Fruit fly (Drosophila melanogaster) whole organism, prepupa: ENCODE results near the gene CG7227.

Source experiments
- Blimp-1 ChIP-seq: fragments of 200-800 bp; sonication (Bioruptor generic); optimal IDR thresholded peaks from 3 replicates; lab custom pipeline; 2017; ENCODE audit warnings: missing biosample characterization, missing genetic modification characterization, mild to moderate bottlenecking, moderate library complexity, missing genetic modification reagents
- CG10631 ChIP-seq: fragments of 200-800 bp; sonication (Bioruptor generic); optimal IDR thresholded peaks from 2 replicates; lab custom pipeline; 2016; ENCODE audit warnings: missing biosample characterization, missing genetic modification characterization
- CG10669 ChIP-seq: fragments of 200-800 bp; sonication (Bioruptor generic); optimal IDR thresholded peaks from 3 replicates; lab custom pipeline; 2018; ENCODE audit warnings: missing biosample characterization, mild to moderate bottlenecking, missing genetic modification characterization, moderate library complexity
- CG11294 ChIP-seq: fragments of 200-800 bp; sonication (Bioruptor generic); IDR thresholded peaks from 2 replicates; pipeline ENCODE4 v1.3.6; 2022; ENCODE audit warnings: missing biosample characterization, missing genetic modification characterization
- CG11762 ChIP-seq: fragments of 200-800 bp; sonication (Bioruptor generic); optimal IDR thresholded peaks from 3 replicates; lab custom pipeline; 2016; ENCODE audit warnings: missing biosample characterization, missing genetic modification characterization; ENCODE audit not compliant: insufficient read depth
- CG11902 ChIP-seq: fragments of 200-800 bp; sonication (Bioruptor generic); optimal IDR thresholded peaks from 3 replicates; lab custom pipeline; 2016; ENCODE audit warnings: missing biosample characterization, missing genetic modification characterization
- CG15336 ChIP-seq: fragments of 200-800 bp; sonication (Bioruptor generic); IDR thresholded peaks from 2 replicates; pipeline ENCODE4 v1.3.6; 2022; ENCODE audit warnings: missing biosample characterization, missing genetic modification characterization
- CG1621 ChIP-seq: fragments of 200-800 bp; sonication (Bioruptor generic); optimal IDR thresholded peaks from 3 replicates; lab custom pipeline; 2018; ENCODE audit warnings: missing biosample characterization, mild to moderate bottlenecking, missing genetic modification characterization
- CG16779 ChIP-seq: fragments of 200-800 bp; sonication (Bioruptor generic); optimal IDR thresholded peaks from 3 replicates; lab custom pipeline; 2017; ENCODE audit warnings: missing biosample characterization, mild to moderate bottlenecking, missing genetic modification characterization
- CG3032 ChIP-seq: fragments of 200-800 bp; optimal IDR thresholded peaks from 2 replicates; lab custom pipeline; 2019; ENCODE audit warnings: missing biosample characterization, mild to moderate bottlenecking, missing genetic modification characterization, moderate library complexity
- CG31627 ChIP-seq: fragments of 200-800 bp; sonication (Bioruptor generic); optimal IDR thresholded peaks from 3 replicates; lab custom pipeline; 2016; ENCODE audit warnings: missing biosample characterization, missing genetic modification characterization
- CG32006 ChIP-seq: fragments of 200-800 bp; sonication (Bioruptor generic); optimal IDR thresholded peaks from 3 replicates; lab custom pipeline; 2017; ENCODE audit warnings: missing biosample characterization, mild to moderate bottlenecking, missing genetic modification characterization
- CG34406 ChIP-seq: fragments of 200-800 bp; sonication (Bioruptor generic); optimal IDR thresholded peaks from 3 replicates; lab custom pipeline; 2016; ENCODE audit warnings: missing biosample characterization, missing genetic modification characterization
- CG6163 ChIP-seq: fragments of 200-800 bp; sonication (Bioruptor generic); IDR thresholded peaks from 3 replicates; pipeline ENCODE4 v1.3.6; 2022; ENCODE audit warnings: missing biosample characterization, missing genetic modification characterization
- CG6276 ChIP-seq: fragments of 200-800 bp; sonication (Bioruptor generic); optimal IDR thresholded peaks from 2 replicates; lab custom pipeline; 2017; ENCODE audit warnings: missing biosample characterization, mild to moderate bottlenecking, missing genetic modification characterization
- CG6808 ChIP-seq: fragments of 200-800 bp; sonication (Bioruptor generic); optimal IDR thresholded peaks from 3 replicates; lab custom pipeline; 2017; ENCODE audit warnings: missing biosample characterization, missing genetic modification characterization, mild to moderate bottlenecking, moderate library complexity, missing genetic modification reagents
- CG6854 ChIP-seq: fragments of 200-800 bp; sonication (Bioruptor generic); optimal IDR thresholded peaks from 2 replicates; lab custom pipeline; 2017; ENCODE audit warnings: missing biosample characterization, mild to moderate bottlenecking, missing genetic modification characterization
- CG7368 ChIP-seq: fragments of 200-800 bp; sonication (Bioruptor generic); optimal IDR thresholded peaks from 3 replicates; lab custom pipeline; 2016; ENCODE audit warnings: missing biosample characterization, missing genetic modification characterization
- CG8119 ChIP-seq: fragments of 200-800 bp; sonication (Bioruptor generic); IDR thresholded peaks from 3 replicates; pipeline ENCODE4 v1.3.6; 2022; ENCODE audit warnings: missing biosample characterization, missing genetic modification characterization
- CG8632 ChIP-seq: fragments of 200-800 bp; sonication (Bioruptor generic); optimal IDR thresholded peaks from 3 replicates; lab custom pipeline; 2016; ENCODE audit warnings: missing biosample characterization, missing genetic modification characterization
- CG9139 ChIP-seq: fragments of 200-800 bp; sonication (Bioruptor generic); optimal IDR thresholded peaks from 3 replicates; lab custom pipeline; 2017; ENCODE audit warnings: missing biosample characterization, mild to moderate bottlenecking, missing genetic modification characterization
- Eip78C ChIP-seq: fragments of 200-800 bp; sonication (Bioruptor generic); peaks from one replicate; lab custom pipeline; 2016; ENCODE audit warnings: missing biosample characterization, missing genetic modification characterization
- Ets21C ChIP-seq: fragments of 200-800 bp; sonication (Bioruptor generic); optimal IDR thresholded peaks from 3 replicates; lab custom pipeline; 2016; ENCODE audit warnings: missing biosample characterization, missing genetic modification characterization
- Ets96B ChIP-seq: fragments of 200-800 bp; optimal IDR thresholded peaks from 2 replicates; lab custom pipeline; 2019; ENCODE audit warnings: missing biosample characterization, mild to moderate bottlenecking, missing genetic modification characterization, moderate library complexity
- Hr38 ChIP-seq: sonication (Bioruptor generic); optimal IDR thresholded peaks from 2 replicates; lab custom pipeline; 2016; ENCODE audit warnings: missing biosample characterization, missing genetic modification characterization
- Hr39 ChIP-seq: fragments of 200-800 bp; sonication (Bioruptor generic); optimal IDR thresholded peaks from 2 replicates; lab custom pipeline; 2016; ENCODE audit warnings: missing biosample characterization, missing genetic modification characterization
- Hr4 ChIP-seq: fragments of 200-800 bp; sonication (Bioruptor generic); optimal IDR thresholded peaks from 3 replicates; lab custom pipeline; 2016; ENCODE audit warnings: missing biosample characterization, missing genetic modification characterization
- Lpt ChIP-seq: fragments of 200-800 bp; sonication (Bioruptor generic); optimal IDR thresholded peaks from 3 replicates; lab custom pipeline; 2016; ENCODE audit warnings: missing biosample characterization, missing genetic modification characterization
- Smox ChIP-seq: fragments of 200-800 bp; sonication (Bioruptor generic); optimal IDR thresholded peaks from 3 replicates; lab custom pipeline; 2016; ENCODE audit warnings: missing biosample characterization, missing genetic modification characterization
- Sox14 ChIP-seq: fragments of 200-800 bp; sonication (Bioruptor generic); optimal IDR thresholded peaks from 3 replicates; lab custom pipeline; 2016; ENCODE audit warnings: missing biosample characterization, missing genetic modification characterization
- achi ChIP-seq: fragments of 200-800 bp; sonication (Bioruptor generic); optimal IDR thresholded peaks from 3 replicates; lab custom pipeline; 2016; ENCODE audit warnings: missing biosample characterization, missing genetic modification characterization
- acj6 ChIP-seq: fragments of 200-800 bp; sonication (Bioruptor generic); optimal IDR thresholded peaks from 3 replicates; lab custom pipeline; 2016; ENCODE audit warnings: missing biosample characterization, missing genetic modification characterization
- cyc ChIP-seq: fragments of 200-800 bp; sonication (Bioruptor generic); optimal IDR thresholded peaks from 3 replicates; lab custom pipeline; 2016; ENCODE audit warnings: missing biosample characterization, missing genetic modification characterization
- dac ChIP-seq: fragments of 200-800 bp; sonication (Bioruptor generic); optimal IDR thresholded peaks from 2 replicates; lab custom pipeline; 2017; ENCODE audit warnings: missing biosample characterization, mild to moderate bottlenecking, missing genetic modification characterization
- dsx ChIP-seq: fragments of 200-800 bp; optimal IDR thresholded peaks from 3 replicates; lab custom pipeline; 2019; ENCODE audit warnings: missing biosample characterization, mild to moderate bottlenecking, missing genetic modification characterization, moderate library complexity; ENCODE audit not compliant: poor library complexity, severe bottlenecking
- eg ChIP-seq: fragments of 200-800 bp; sonication (Bioruptor generic); IDR thresholded peaks from 3 replicates; pipeline ENCODE4 v1.3.6; 2022; ENCODE audit warnings: missing biosample characterization, missing genetic modification characterization
- esn ChIP-seq: fragments of 200-800 bp; sonication (Bioruptor generic); optimal IDR thresholded peaks from 2 replicates; lab custom pipeline; 2016; ENCODE audit warnings: missing biosample characterization, mild to moderate bottlenecking, missing genetic modification characterization, moderate library complexity
- fd59A ChIP-seq: fragments of 200-800 bp; sonication (Bioruptor generic); optimal IDR thresholded peaks from 2 replicates; lab custom pipeline; 2017; ENCODE audit warnings: missing biosample characterization, mild to moderate bottlenecking, missing genetic modification characterization, missing genetic modification reagents
- fd85E ChIP-seq: fragments of 200-800 bp; sonication (Bioruptor generic); optimal IDR thresholded peaks from 3 replicates; lab custom pipeline; 2016; ENCODE audit warnings: missing biosample characterization, missing genetic modification characterization
- fkh ChIP-seq: fragments of 200-800 bp; sonication (Bioruptor generic); optimal IDR thresholded peaks from 3 replicates; lab custom pipeline; 2017; ENCODE audit warnings: missing biosample characterization, mild to moderate bottlenecking, missing genetic modification characterization, moderate library complexity
- lz ChIP-seq: fragments of 200-800 bp; sonication (Bioruptor generic); optimal IDR thresholded peaks from 3 replicates; lab custom pipeline; 2016; ENCODE audit warnings: missing biosample characterization, missing genetic modification characterization
- net ChIP-seq: fragments of 200-800 bp; sonication (Bioruptor generic); optimal IDR thresholded peaks from 3 replicates; lab custom pipeline; 2016; ENCODE audit warnings: missing biosample characterization, missing genetic modification characterization
- salr ChIP-seq, 2 experiments: fragments of 200-800 bp; sonication (Bioruptor generic); optimal IDR thresholded peaks; 3 replicates each; lab custom pipeline; 2016 to 2018; ENCODE audit warnings: missing biosample characterization in 2 of 2, missing genetic modification characterization in 2 of 2, mild to moderate bottlenecking in 1 of 2
- spab ChIP-seq: fragments of 200-800 bp; sonication (Bioruptor generic); optimal IDR thresholded peaks from 2 replicates; lab custom pipeline; 2017; ENCODE audit warnings: missing biosample characterization, mild to moderate bottlenecking, missing genetic modification characterization, missing genetic modification reagents
- ss ChIP-seq, 2 experiments: fragments of 200-800 bp; sonication (Bioruptor generic); optimal IDR thresholded peaks; 2 replicates in 1 of 2; 3 replicates in 1 of 2; lab custom pipeline; 2017 to 2018; ENCODE audit warnings: mild to moderate bottlenecking in 2 of 2, missing biosample characterization in 2 of 2, missing genetic modification characterization in 2 of 2, moderate library complexity in 1 of 2
- topi ChIP-seq: fragments of 200-800 bp; sonication (Bioruptor generic); optimal IDR thresholded peaks from 3 replicates; lab custom pipeline; 2016; ENCODE audit warnings: missing biosample characterization, missing genetic modification characterization
- vri ChIP-seq: fragments of 200-800 bp; sonication (Bioruptor generic); optimal IDR thresholded peaks from 3 replicates; lab custom pipeline; 2016; ENCODE audit warnings: missing biosample characterization, mild to moderate bottlenecking, missing genetic modification characterization

CG7227 gene

dm6 chr2L:7965808-7966460, 32.0 kb downstream of the CG7227 start (continued):
- TF ChIP-seq fd85E (GFP tag; lab: Kevin White, UChicago) (no peak), acj6 (peak; percentile 50), dac (no peak), CG7368 (GFP tag; lab: Kevin White, UChicago) (no peak), CG3032 (peak; percentile 28), spab (GFP tag; lab: Kevin White, UChicago) (peak; percentile 8), CG32006 (peak; percentile 70), CG34406 (GFP tag; lab: Kevin White, UChicago) (peak; percentile 27), CG8632 (GFP tag; lab: Kevin White, UChicago) (peak; percentile 16), ss (GFP tag; optimal IDR thresholded peaks at IDR 0.05; lab: Kevin White, UChicago) (no peak), vri (GFP tag; lab: Kevin White, UChicago) (no peak)
- TF ChIP-seq, all 60 proteins: peak for 25

dm6 chr2L:7964611-7965010, 33.3 kb downstream of the CG7227 start:
- TF ChIP-seq CG3032: peak; percentile 46
- peak; percentile 82 for TF ChIP-seq net (GFP tag; lab: Kevin White, UChicago)
- TF ChIP-seq esn: peak; percentile 75
- peak; percentile 83 for TF ChIP-seq vri (GFP tag; lab: Kevin White, UChicago)
- peak; percentile 76 for TF ChIP-seq CG10631 (GFP tag; lab: Kevin White, UChicago)
- TF ChIP-seq CG8119: peak; percentile 92
- peak; percentile 58 to 85 for TF ChIP-seq salr (GFP tag; optimal IDR thresholded peaks at IDR 0.05; lab: Kevin White, UChicago)
- peak; percentile 77 for TF ChIP-seq Hr39 (GFP tag; lab: Kevin White, UChicago)
- TF ChIP-seq Blimp-1 (GFP tag; lab: Kevin White, UChicago): no peak
- peak; percentile 86 for TF ChIP-seq CG11294 (GFP tag; lab: Robert Waterston, UW)
- TF ChIP-seq CG11762 (GFP tag; lab: Kevin White, UChicago): peak; percentile 12
- TF ChIP-seq Sox14 (GFP tag; lab: Kevin White, UChicago): peak; percentile 70
- peak; percentile 56 for TF ChIP-seq CG7368 (GFP tag; lab: Kevin White, UChicago)
- TF ChIP-seq CG9139 (GFP tag; lab: Kevin White, UChicago): peak; percentile 28
- peak; percentile 52 for TF ChIP-seq fd59A
- peak; percentile 60 for TF ChIP-seq CG1621 (tag; lab: Kevin White, UChicago)
- peak; percentile 91 for TF ChIP-seq CG6163
- TF ChIP-seq CG10669 (GFP tag; lab: Kevin White, UChicago): peak; percentile 52
- peak; percentile 50 for TF ChIP-seq topi (GFP tag; lab: Kevin White, UChicago)
- TF ChIP-seq achi (GFP tag; lab: Kevin White, UChicago): peak; percentile 79
- peak; percentile 75 for TF ChIP-seq acj6
- TF ChIP-seq CG6854 (GFP tag; lab: Kevin White, UChicago): no peak
- peak; percentile 90 for TF ChIP-seq CG32006
- TF ChIP-seq CG15336 (GFP tag; lab: Robert Waterston, UW): peak; percentile 94
- peak; percentile 51 for TF ChIP-seq cyc (GFP tag; lab: Kevin White, UChicago)
- peak; percentile 46 for TF ChIP-seq CG6808 (GFP tag; lab: Kevin White, UChicago)
- peak; percentile 53 for TF ChIP-seq CG11902 (GFP tag; lab: Kevin White, UChicago)
- TF ChIP-seq Ets96B (tag; lab: Kevin White, UChicago): peak; percentile 68
- peak; percentile 49 for TF ChIP-seq Ets21C (GFP tag; lab: Kevin White, UChicago)
- peak; percentile 92 for TF ChIP-seq Eip78C
- peak; percentile 79 for TF ChIP-seq CG6276 (GFP tag; lab: Kevin White, UChicago)
- TF ChIP-seq CG34406 (GFP tag; lab: Kevin White, UChicago): peak; percentile 67
- peak; percentile 50 for TF ChIP-seq CG8632 (GFP tag; lab: Kevin White, UChicago)
- TF ChIP-seq ss (GFP tag; optimal IDR thresholded peaks at IDR 0.05; lab: Kevin White, UChicago): peak in 1 of 2 experiments; percentile 3
- peak; percentile 68 for TF ChIP-seq lz (GFP tag; lab: Kevin White, UChicago)
- TF ChIP-seq fd85E (GFP tag; lab: Kevin White, UChicago): no peak
- TF ChIP-seq Lpt: peak; percentile 90
- TF ChIP-seq CG16779 (tag; lab: Kevin White, UChicago): peak; percentile 44
- TF ChIP-seq Hr38: no peak
- TF ChIP-seq fkh (GFP tag; lab: Kevin White, UChicago): no peak
- peak; percentile 96 for TF ChIP-seq eg
- peak; percentile 90 for TF ChIP-seq Hr4 (GFP tag; lab: Kevin White, UChicago)
- TF ChIP-seq dsx: peak; percentile 44
- peak; percentile 76 for TF ChIP-seq CG31627 (GFP tag; lab: Kevin White, UChicago)
- peak; percentile 65 for TF ChIP-seq Smox
